Fruit fly (Drosophila melanogaster): Measurements from ENCODE around the gene lft.

lft gene

dm6 chr2L:10341405-10341804, 22.9 kb upstream of the lft start, which contains the start of gene CG31715 (continued):
- TF ChIP-seq E2f2 (GFP tag; IDR thresholded peaks at IDR 0.05): peak; percentile 37; the same call in 1 of the 2 replicates
- TF ChIP-seq chn (GFP tag; optimal IDR thresholded peaks at IDR 0.05): no peak
- TF ChIP-seq slbo (GFP tag; IDR thresholded peaks at IDR 0.05): peak; percentile 66
- TF ChIP-seq twi (tag; optimal IDR thresholded peaks at IDR 0.05): no peak
- peak; percentile 29; the same call in 1 of the 2 replicates for TF ChIP-seq inv (GFP tag; IDR thresholded peaks at IDR 0.05; ENCODE audit: partially characterized antibody)
- no peak for TF ChIP-seq maf-S (GFP tag; optimal IDR thresholded peaks at IDR 0.05)
- TF ChIP-seq Oaz (GFP tag; IDR thresholded peaks at IDR 0.05): no peak
- TF ChIP-seq CG14014 (GFP tag; IDR thresholded peaks at IDR 0.05): no peak
- no peak for TF ChIP-seq Mad (GFP tag; optimal IDR thresholded peaks at IDR 0.05)
- TF ChIP-seq schlank (tag; optimal IDR thresholded peaks at IDR 0.05): no peak
- no peak for TF ChIP-seq CG11560 (tag; IDR thresholded peaks at IDR 0.05)
- TF ChIP-seq Atf-2 (GFP tag; optimal IDR thresholded peaks at IDR 0.05): no peak
- no peak for TF ChIP-seq CG3726 (GFP tag; IDR thresholded peaks at IDR 0.05)
- peak; percentile 41; the same call in 1 of the 2 replicates for TF ChIP-seq Bgb (GFP tag; IDR thresholded peaks at IDR 0.05; ENCODE audit: partially characterized antibody)
- TF ChIP-seq CG7928 (GFP tag; optimal IDR thresholded peaks at IDR 0.05): no peak
- no peak for TF ChIP-seq CG11247 (GFP tag; IDR thresholded peaks at IDR 0.05)
- TF ChIP-seq mam (GFP tag; optimal IDR thresholded peaks at IDR 0.05): no peak
- peak; percentile 39 for TF ChIP-seq CG8924 (tag; optimal IDR thresholded peaks at IDR 0.05)
- TF ChIP-seq CG17328 (GFP tag; IDR thresholded peaks at IDR 0.05): no peak
- TF ChIP-seq luna (GFP tag; optimal IDR thresholded peaks at IDR 0.05): no peak
- TF ChIP-seq CG14441 (GFP tag; IDR thresholded peaks at IDR 0.05): no peak
- TF ChIP-seq stc (GFP tag; IDR thresholded peaks at IDR 0.05): no peak
- TF ChIP-seq CG7271 (tag; optimal IDR thresholded peaks at IDR 0.05): no peak
- TF ChIP-seq Jarid2 (GFP tag; optimal IDR thresholded peaks at IDR 0.05): no peak
- TF ChIP-seq CG5953 (GFP tag; IDR thresholded peaks at IDR 0.05): no peak
- TF ChIP-seq CG1792 (GFP tag; optimal IDR thresholded peaks at IDR 0.05): no peak
- no peak for TF ChIP-seq CG13775 (GFP tag; optimal IDR thresholded peaks at IDR 0.05)
- TF ChIP-seq mirr (GFP tag; optimal IDR thresholded peaks at IDR 0.05): no peak
- no peak for TF ChIP-seq dan (GFP tag; IDR thresholded peaks at IDR 0.05)
- peak; percentile 23 for TF ChIP-seq CG3995 (GFP tag; optimal IDR thresholded peaks at IDR 0.05)
- no peak for TF ChIP-seq eve (GFP tag; optimal IDR thresholded peaks at IDR 0.05)
- TF ChIP-seq bcd (GFP tag; optimal IDR thresholded peaks at IDR 0.05): no peak
- TF ChIP-seq Drgx (GFP tag; IDR thresholded peaks at IDR 0.05): no peak
- TF ChIP-seq unc-4 (GFP tag; IDR thresholded peaks at IDR 0.05; ENCODE audit: partially characterized antibody): peak; percentile 45; the same call in 1 of the 2 replicates
- TF ChIP-seq ato (GFP tag; IDR thresholded peaks at IDR 0.05; ENCODE audit: partially characterized antibody): no peak
- no peak for TF ChIP-seq CG11093 (GFP tag; IDR thresholded peaks at IDR 0.05)
- TF ChIP-seq CG6683 (GFP tag; optimal IDR thresholded peaks at IDR 0.05): no peak
- no peak for TF ChIP-seq pros (GFP tag; optimal IDR thresholded peaks at IDR 0.05)
- TF ChIP-seq Hr51 (GFP tag; optimal IDR thresholded peaks at IDR 0.05): peak in 1 of 2 experiments; percentile 18
- peak; percentile 13 for TF ChIP-seq CG7839 (tag; optimal IDR thresholded peaks at IDR 0.05)
- no peak for TF ChIP-seq ab (GFP tag; optimal IDR thresholded peaks at IDR 0.05)
- no peak for TF ChIP-seq hkb (optimal IDR thresholded peaks at IDR 0.05)
- no peak for TF ChIP-seq hkb (GFP tag; IDR thresholded peaks at IDR 0.05)
- TF ChIP-seq HLHmδ (GFP tag; optimal IDR thresholded peaks at IDR 0.05): no peak
- TF ChIP-seq Stat92E (GFP tag; optimal IDR thresholded peaks at IDR 0.05): no peak
- no peak for TF ChIP-seq tup (GFP tag; optimal IDR thresholded peaks at IDR 0.05)
- no peak for TF ChIP-seq fd64A (GFP tag; optimal IDR thresholded peaks at IDR 0.05)
- no peak for TF ChIP-seq org-1 (GFP tag; optimal IDR thresholded peaks at IDR 0.05)
- no peak for TF ChIP-seq hb (GFP tag; IDR thresholded peaks at IDR 0.05; ENCODE audit: partially characterized antibody)
- no peak for TF ChIP-seq CG15011 (GFP tag; optimal IDR thresholded peaks at IDR 0.05)
- no peak for TF ChIP-seq CG4328 (GFP tag; optimal IDR thresholded peaks at IDR 0.05)
- TF ChIP-seq CG30020 (tag; optimal IDR thresholded peaks at IDR 0.05): peak; percentile 78

Data from whole organism, embryonic.